Fruit fly (Drosophila melanogaster): Measurements from ENCODE around the gene CG13599.

CG13599 gene

DNA sequence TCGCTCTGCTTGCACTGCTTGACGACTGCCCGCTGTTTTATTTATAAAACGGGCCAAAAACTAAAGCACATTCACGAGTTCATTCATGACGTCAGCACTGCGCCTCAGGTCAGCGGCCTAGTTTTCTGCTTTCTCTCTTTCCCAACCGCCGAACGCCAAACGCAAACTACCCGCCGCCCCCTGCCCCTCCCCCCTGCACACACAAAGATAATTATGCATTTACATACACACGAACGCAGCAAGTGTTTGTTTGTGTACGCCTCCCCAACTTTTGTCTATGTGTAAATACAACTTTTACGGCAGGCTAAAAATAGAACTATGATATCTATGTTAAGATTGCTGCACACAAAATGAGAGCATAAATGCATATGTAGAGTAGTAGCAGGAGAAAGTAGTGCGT lies 39.8 kb downstream of the CG13599 start:
- TF ChIP-seq Usf (GFP tag; optimal IDR thresholded peaks at IDR 0.05) = no peak
- TF ChIP-seq ATbp (GFP tag; optimal IDR thresholded peaks at IDR 0.05) = peak; percentile 31
- no peak for TF ChIP-seq Camta (GFP tag; optimal IDR thresholded peaks at IDR 0.05)
- TF ChIP-seq dati (GFP tag; IDR thresholded peaks at IDR 0.05) = no peak
- no peak for TF ChIP-seq CG10147 (GFP tag; optimal IDR thresholded peaks at IDR 0.05)
- TF ChIP-seq Mad (GFP tag; optimal IDR thresholded peaks at IDR 0.05) = no peak
- TF ChIP-seq CG31365 (tag; optimal IDR thresholded peaks at IDR 0.05) = peak; percentile 89
- no peak for TF ChIP-seq Trl (optimal IDR thresholded peaks at IDR 0.05)
- no peak for TF ChIP-seq Trl (GFP tag; optimal IDR thresholded peaks at IDR 0.05)
- no peak for TF ChIP-seq gce (GFP tag; IDR thresholded peaks at IDR 0.05)
- TF ChIP-seq Dll (GFP tag; IDR thresholded peaks at IDR 0.05; ENCODE audit: partially characterized antibody) = no peak
- no peak for TF ChIP-seq CG17912 (GFP tag; optimal IDR thresholded peaks at IDR 0.05)
- no peak for TF ChIP-seq Mes4 (GFP tag; optimal IDR thresholded peaks at IDR 0.05)
- TF ChIP-seq CG11456 (GFP tag; IDR thresholded peaks at IDR 0.05) = no peak
- no peak for TF ChIP-seq CG12391 (tag; optimal IDR thresholded peaks at IDR 0.05)
- no peak for TF ChIP-seq jigr1 (GFP tag; IDR thresholded peaks at IDR 0.05)
- TF ChIP-seq NFAT (GFP tag; IDR thresholded peaks at IDR 0.05) = no peak
- TF ChIP-seq zfh1 (GFP tag; IDR thresholded peaks at IDR 0.05) = no peak
- no peak for TF ChIP-seq peb (GFP tag; IDR thresholded peaks at IDR 0.05)
- TF ChIP-seq Dek (tag; optimal IDR thresholded peaks at IDR 0.05) = no peak
- TF ChIP-seq CG8924 (tag; optimal IDR thresholded peaks at IDR 0.05) = no peak
- TF ChIP-seq her (GFP tag; optimal IDR thresholded peaks at IDR 0.05) = no peak
- TF ChIP-seq CG16779 (GFP tag; IDR thresholded peaks at IDR 0.05) = no peak
- no peak for TF ChIP-seq CG3163 (GFP tag; optimal IDR thresholded peaks at IDR 0.05)
- TF ChIP-seq unc-4 (GFP tag; IDR thresholded peaks at IDR 0.05; ENCODE audit: partially characterized antibody) = no peak
- TF ChIP-seq cg (GFP tag; optimal IDR thresholded peaks at IDR 0.05) = peak; percentile 60
- no peak for TF ChIP-seq CG14014 (GFP tag; IDR thresholded peaks at IDR 0.05)
- no peak for TF ChIP-seq CG10431 (GFP tag; optimal IDR thresholded peaks at IDR 0.05)
- TF ChIP-seq ci (GFP tag; IDR thresholded peaks at IDR 0.05) = peak; percentile 51; the same call in 1 of the 3 replicates
- no peak for TF ChIP-seq br (optimal IDR thresholded peaks at IDR 0.05)
- TF ChIP-seq en (GFP tag; optimal IDR thresholded peaks at IDR 0.05) = no peak
- TF ChIP-seq CG12659 (GFP tag; optimal IDR thresholded peaks at IDR 0.05) = no peak
- no peak for TF ChIP-seq seq (GFP tag; IDR thresholded peaks at IDR 0.05)
- no peak for TF ChIP-seq ab (GFP tag; optimal IDR thresholded peaks at IDR 0.05)
- peak; percentile 34 for TF ChIP-seq Blimp-1 (GFP tag; optimal IDR thresholded peaks at IDR 0.05)
- no peak for TF ChIP-seq CG11723 (GFP tag; optimal IDR thresholded peaks at IDR 0.05)
- no peak for TF ChIP-seq Hsf (GFP tag; optimal IDR thresholded peaks at IDR 0.05)
- TF ChIP-seq fu2 (GFP tag; optimal IDR thresholded peaks at IDR 0.05) = no peak
- no peak for TF ChIP-seq CG14965 (GFP tag; optimal IDR thresholded peaks at IDR 0.05; ENCODE audit: borderline replicate concordance)
- no peak for TF ChIP-seq CG10959 (GFP tag; IDR thresholded peaks at IDR 0.05)
- TF ChIP-seq CG8290 (GFP tag; optimal IDR thresholded peaks at IDR 0.05) = no peak
- no peak for TF ChIP-seq CG8290 (tag; optimal IDR thresholded peaks at IDR 0.05)
- TF ChIP-seq CG33213 (GFP tag; optimal IDR thresholded peaks at IDR 0.05) = no peak
- TF ChIP-seq Tbp (GFP tag; optimal IDR thresholded peaks at IDR 0.05) = no peak
- TF ChIP-seq Hr78 (GFP tag; optimal IDR thresholded peaks at IDR 0.05) = peak in 1 of 2 experiments; percentile 43
- peak; percentile 81 for TF ChIP-seq crol (GFP tag; IDR thresholded peaks at IDR 0.05)
- no peak for TF ChIP-seq cas (GFP tag; IDR thresholded peaks at IDR 0.05)
- TF ChIP-seq MTF-1 (GFP tag; optimal IDR thresholded peaks at IDR 0.05; ENCODE audit: borderline replicate concordance) = peak; percentile 11
- TF ChIP-seq CG4404 (GFP tag; IDR thresholded peaks at IDR 0.05) = no peak
- no peak for TF ChIP-seq gsb-n (tag; optimal IDR thresholded peaks at IDR 0.05)
- no peak for TF ChIP-seq CG43689 (GFP tag; IDR thresholded peaks at IDR 0.05)
- no peak for TF ChIP-seq Spps (tag; optimal IDR thresholded peaks at IDR 0.05)
- TF ChIP-seq abd-A (tag; optimal IDR thresholded peaks at IDR 0.05) = no peak
- no peak for TF ChIP-seq CG9437 (GFP tag; optimal IDR thresholded peaks at IDR 0.05)
